Worm (Caenorhabditis elegans) whole organism, young adult: Measurements from ENCODE around the gene Y50D4B.1.
A peak's percentile ranks its signal among the peaks of the same experiment; 100 is the strongest.

Source experiments
- B0035.1 ChIP-seq: sonication (generic microtip); optimal IDR thresholded peaks from 2 replicates; lab custom pipeline; 2016; ENCODE audit warnings: missing genetic modification characterization, mild to moderate bottlenecking, missing compliant biosample characterization, missing genotype, missing genetic modification reagents
- B0261.1 ChIP-seq: sonication (generic microtip); optimal IDR thresholded peaks from 2 replicates; lab custom pipeline; 2016; ENCODE audit warnings: mild to moderate bottlenecking, missing genetic modification characterization, moderate library complexity, missing compliant biosample characterization
- C06A6.2 ChIP-seq: fragments of 200-800 bp; sonication (Bioruptor generic); conservative IDR thresholded peaks from 2 replicates; pipeline ENCODE4 v1.3.6; 2022; ENCODE audit warnings: missing genetic modification characterization, missing compliant biosample characterization
- D2030.7 ChIP-seq: fragments of 200-800 bp; sonication (Bioruptor generic); IDR thresholded peaks from 2 replicates; pipeline ENCODE4 v1.3.6; 2022; ENCODE audit warnings: missing genetic modification reagents, missing genetic modification characterization, missing compliant biosample characterization
- F33H1.4 ChIP-seq: fragments of 200-800 bp; sonication (Bioruptor generic); IDR thresholded peaks from 2 replicates; pipeline ENCODE4 v1.3.6; 2022; ENCODE audit warnings: missing genetic modification reagents, missing genetic modification characterization, missing compliant biosample characterization
- F39B2.1 ChIP-seq: fragments of 200-800 bp; sonication (Bioruptor generic); IDR thresholded peaks from 2 replicates; pipeline ENCODE4 v1.3.6; 2022; ENCODE audit warnings: missing genetic modification reagents, missing genetic modification characterization, missing compliant biosample characterization
- F55B11.4 ChIP-seq: sonication (generic microtip); optimal IDR thresholded peaks from 2 replicates; lab custom pipeline; 2016; ENCODE audit warnings: missing compliant biosample characterization, missing genetic modification characterization, borderline replicate concordance; ENCODE audit not compliant: insufficient read depth
- K11D2.4 ChIP-seq: fragments of 200-800 bp; sonication (Bioruptor generic); IDR thresholded peaks from 2 replicates; pipeline ENCODE4 v1.3.6; 2022; ENCODE audit warnings: missing genetic modification reagents, missing genetic modification characterization, missing compliant biosample characterization
- Y53F4B.3 ChIP-seq: fragments of 200-800 bp; sonication (Bioruptor generic); IDR thresholded peaks from 2 replicates; pipeline ENCODE4 v1.3.6; 2022; ENCODE audit warnings: missing genetic modification reagents, missing genetic modification characterization, missing compliant biosample characterization
- Y56A3A.18 ChIP-seq: fragments of 200-800 bp; sonication (Bioruptor generic); IDR thresholded peaks from 2 replicates; pipeline ENCODE4 v1.3.6; 2022; ENCODE audit warnings: missing genetic modification reagents, missing genetic modification characterization, missing compliant biosample characterization
- ama-1 ChIP-seq, 3 experiments: fragments of 150-350 bp in 1 of 3; sonication (generic microtip) in 2 of 3; optimal IDR thresholded peaks; 2 replicates each; lab custom pipeline; 2014 to 2018; ENCODE audit warnings: missing biosample characterization in 2 of 3, missing genetic modification characterization in 2 of 3, missing genetic modification reagents in 2 of 3
- attf-5 ChIP-seq: fragments of 200-800 bp; sonication (Bioruptor generic); optimal IDR thresholded peaks from 2 replicates; lab custom pipeline; 2018; ENCODE audit warnings: mild to moderate bottlenecking, missing genetic modification characterization, missing compliant biosample characterization
- bed-1 ChIP-seq: fragments of 200-800 bp; sonication (Bioruptor generic); IDR thresholded peaks from 2 replicates; pipeline ENCODE4 v1.3.6; 2022; ENCODE audit warnings: missing genetic modification reagents, missing genetic modification characterization, missing compliant biosample characterization
- ccch-3 ChIP-seq: fragments of 200-800 bp; sonication (Bioruptor generic); optimal IDR thresholded peaks from 2 replicates; lab custom pipeline; 2018; ENCODE audit warnings: mild to moderate bottlenecking, missing genetic modification characterization, missing compliant biosample characterization
- cebp-1 ChIP-seq, 2 experiments: fragments of 200-800 bp in 1 of 2; sonication (Bioruptor generic) in 1 of 2; sonication (generic microtip) in 1 of 2; IDR thresholded peaks in 1 of 2; optimal IDR thresholded peaks in 1 of 2; 2 replicates each; pipeline versions ENCODE4 v1.3.6 to Lab custom; 2017 to 2022; ENCODE audit warnings: missing compliant biosample characterization in 2 of 2, missing genetic modification characterization in 2 of 2, mild to moderate bottlenecking in 1 of 2, missing genetic modification reagents in 1 of 2, moderate library complexity in 1 of 2
- ceh-91 ChIP-seq: fragments of 200-800 bp; sonication (Bioruptor generic); IDR thresholded peaks from 2 replicates; pipeline ENCODE4 v1.3.6; 2022; ENCODE audit warnings: missing genetic modification reagents, missing genetic modification characterization, missing compliant biosample characterization
- dpff-1 ChIP-seq: sonication (generic microtip); optimal IDR thresholded peaks from 2 replicates; lab custom pipeline; 2017; ENCODE audit warnings: mild to moderate bottlenecking, missing genetic modification characterization, missing compliant biosample characterization
- dpl-1 ChIP-seq: fragments of 150-350 bp; optimal IDR thresholded peaks from 2 replicates; lab custom pipeline; 2014; ENCODE audit warnings: missing biosample characterization, missing genetic modification reagents, missing genetic modification characterization
- gei-17 ChIP-seq: fragments of 200-800 bp; sonication (Bioruptor generic); optimal IDR thresholded peaks from 2 replicates; lab custom pipeline; 2018; ENCODE audit warnings: mild to moderate bottlenecking, missing genetic modification characterization, missing compliant biosample characterization
- him-1 ChIP-seq: sonication (generic microtip); optimal IDR thresholded peaks from 2 replicates; lab custom pipeline; 2016; ENCODE audit warnings: missing genotype, missing genetic modification reagents, missing genetic modification characterization, missing compliant biosample characterization
- hmg-1.2 ChIP-seq: fragments of 200-800 bp; sonication (Bioruptor generic); IDR thresholded peaks from 2 replicates; pipeline ENCODE4 v1.3.6; 2022; ENCODE audit warnings: missing genetic modification reagents, missing genetic modification characterization, missing compliant biosample characterization
- hrde-1 ChIP-seq: sonication (generic microtip); optimal IDR thresholded peaks from 2 replicates; lab custom pipeline; 2016; ENCODE audit warnings: missing genetic modification characterization, mild to moderate bottlenecking, missing compliant biosample characterization, moderate library complexity, missing genotype, missing genetic modification reagents, borderline replicate concordance
- hsf-1 ChIP-seq: fragments of 200-800 bp; sonication (Bioruptor generic); IDR thresholded peaks from 2 replicates; pipeline ENCODE4 v1.3.6; 2022; ENCODE audit warnings: missing genetic modification reagents, missing genetic modification characterization, missing compliant biosample characterization
- let-607 ChIP-seq, 2 experiments: fragments of 200-800 bp in 1 of 2; sonication (Bioruptor generic) in 1 of 2; sonication (generic microtip) in 1 of 2; optimal IDR thresholded peaks; 2 replicates each; lab custom pipeline; 2016 to 2018; ENCODE audit warnings: mild to moderate bottlenecking in 2 of 2, missing compliant biosample characterization in 2 of 2, missing genetic modification characterization in 2 of 2, moderate library complexity in 2 of 2, missing genotype in 1 of 2
- lin-40 ChIP-seq: sonication (generic microtip); optimal IDR thresholded peaks from 2 replicates; lab custom pipeline; 2016; ENCODE audit warnings: missing genetic modification characterization, mild to moderate bottlenecking, missing compliant biosample characterization, missing genotype, missing genetic modification reagents
- lin-54 ChIP-seq: fragments of 200-800 bp; sonication (Bioruptor generic); optimal IDR thresholded peaks from 2 replicates; lab custom pipeline; 2018; ENCODE audit warnings: mild to moderate bottlenecking, missing genetic modification characterization, missing compliant biosample characterization
- lsy-27 ChIP-seq: sonication (generic microtip); optimal IDR thresholded peaks from 2 replicates; lab custom pipeline; 2017; ENCODE audit warnings: missing genetic modification characterization, mild to moderate bottlenecking, missing compliant biosample characterization, antibody characterized with exemption, missing genotype, borderline replicate concordance; ENCODE audit not compliant: insufficient read depth
- madf-6 ChIP-seq: fragments of 200-800 bp; sonication (Bioruptor generic); IDR thresholded peaks from 2 replicates; pipeline ENCODE4 v1.3.6; 2022; ENCODE audit warnings: missing genetic modification reagents, missing genetic modification characterization, missing compliant biosample characterization
- madf-8 ChIP-seq: fragments of 200-800 bp; sonication (Bioruptor generic); conservative IDR thresholded peaks from 2 replicates; pipeline ENCODE4 v1.3.6; 2022; ENCODE audit warnings: missing genetic modification reagents, missing genetic modification characterization, missing compliant biosample characterization
- mxl-1 ChIP-seq: sonication (generic microtip); optimal IDR thresholded peaks from 2 replicates; lab custom pipeline; 2016; ENCODE audit warnings: missing genetic modification characterization, missing compliant biosample characterization
- nhr-179 ChIP-seq: sonication (generic microtip); optimal IDR thresholded peaks from 2 replicates; lab custom pipeline; 2016; ENCODE audit warnings: mild to moderate bottlenecking, missing genetic modification characterization, missing compliant biosample characterization
- nhr-80 ChIP-seq: sonication (generic microtip); optimal IDR thresholded peaks from 2 replicates; lab custom pipeline; 2016; ENCODE audit warnings: missing genetic modification characterization, missing compliant biosample characterization
- nhr-90 ChIP-seq: sonication (generic microtip); optimal IDR thresholded peaks from 2 replicates; lab custom pipeline; 2016; ENCODE audit warnings: missing genotype, mild to moderate bottlenecking, missing genetic modification characterization, missing compliant biosample characterization
- pha-4 ChIP-seq: fragments of 150-350 bp; sonication (generic microtip); optimal IDR thresholded peaks from 2 replicates; lab custom pipeline; 2014; ENCODE audit warnings: missing biosample characterization, missing genetic modification reagents, missing genetic modification characterization
- rcor-1 ChIP-seq: fragments of 200-800 bp; sonication (Bioruptor generic); IDR thresholded peaks from 2 replicates; pipeline ENCODE4 v1.3.6; 2022; ENCODE audit warnings: missing genetic modification reagents, missing genetic modification characterization, missing compliant biosample characterization
- rpc-1 ChIP-seq, 2 experiments: fragments of 150-350 bp in 1 of 2; sonication (generic microtip) in 1 of 2; optimal IDR thresholded peaks; 2 replicates each; lab custom pipeline; 2014 to 2018; ENCODE audit warnings: missing biosample characterization in 1 of 2, missing genetic modification characterization in 1 of 2, missing genetic modification reagents in 1 of 2, missing genotype in 1 of 2
- sdz-38 ChIP-seq: sonication (generic microtip); optimal IDR thresholded peaks from 2 replicates; lab custom pipeline; 2016; ENCODE audit warnings: missing genotype, missing genetic modification characterization, missing compliant biosample characterization
- snpc-1.1 ChIP-seq: sonication (generic microtip); optimal IDR thresholded peaks from 2 replicates; lab custom pipeline; 2017; ENCODE audit warnings: missing genetic modification characterization, mild to moderate bottlenecking, missing compliant biosample characterization, antibody characterized with exemption, moderate library complexity, missing genotype, missing genetic modification reagents; ENCODE audit not compliant: insufficient read depth
- somi-1 ChIP-seq: fragments of 200-800 bp; sonication (Bioruptor generic); optimal IDR thresholded peaks from 2 replicates; lab custom pipeline; 2018; ENCODE audit warnings: mild to moderate bottlenecking, missing genetic modification characterization, missing compliant biosample characterization
- sptf-2 ChIP-seq: fragments of 200-800 bp; sonication (Bioruptor generic); optimal IDR thresholded peaks from 2 replicates; lab custom pipeline; 2018; ENCODE audit warnings: mild to moderate bottlenecking, missing genetic modification characterization, missing compliant biosample characterization
- tbp1 ChIP-seq: fragments of 200-800 bp; sonication (Bioruptor generic); optimal IDR thresholded peaks from 2 replicates; lab custom pipeline; 2018; ENCODE audit warnings: mild to moderate bottlenecking, missing genetic modification characterization, missing compliant biosample characterization
- zfh-2 ChIP-seq: fragments of 200-800 bp; sonication (Bioruptor generic); conservative IDR thresholded peaks from 2 replicates; pipeline ENCODE4 v1.3.6; 2022; ENCODE audit warnings: missing genetic modification reagents, missing genetic modification characterization, missing compliant biosample characterization
- ztf-3 ChIP-seq: fragments of 200-800 bp; sonication (Bioruptor generic); optimal IDR thresholded peaks from 2 replicates; lab custom pipeline; 2018; ENCODE audit warnings: mild to moderate bottlenecking, missing genetic modification characterization, missing compliant biosample characterization

Gene Y50D4B.1

ce11 chrV:1158247-1158646, 45.5 kb downstream of the Y50D4B.1 start (continued):
- TF ChIP-seq F55B11.4 (tag; lab: Kevin White, UChicago) (no peak), Y56A3A.18 (no peak), ama-1 (optimal IDR thresholded peaks at IDR 0.05; lab: Kevin White, UChicago) (peak; percentile 55), ama-1 (GFP tag; optimal IDR thresholded peaks at IDR 0.05; lab: Kevin White, UChicago) (no peak), him-1 (tag; lab: Kevin White, UChicago) (no peak), bed-1 (GFP tag; lab: Robert Waterston, UW) (no peak), rcor-1 (GFP tag; lab: Robert Waterston, UW) (no peak), hmg-1.2 (GFP tag; lab: Robert Waterston, UW) (peak; percentile 30; the same call in 1 of the 2 replicates), let-607 (tag; optimal IDR thresholded peaks at IDR 0.05; lab: Kevin White, UChicago) (no peak), D2030.7 (GFP tag; lab: Robert Waterston, UW) (peak; percentile 37; the same call in 1 of the 2 replicates), ccch-3 (GFP tag; lab: Kevin White, UChicago) (no peak), somi-1 (GFP tag; lab: Kevin White, UChicago) (no peak), Y53F4B.3 (0 out of 2 replicates have a peak, but pooled peaks have one; percentile 8), ztf-3 (GFP tag; lab: Kevin White, UChicago) (no peak), F33H1.4 (GFP tag; lab: Robert Waterston, UW) (no peak), snpc-1.1 (no peak), madf-8 (GFP tag; lab: Robert Waterston, UW) (no peak), zfh-2 (no peak), sdz-38 (tag; lab: Kevin White, UChicago) (no peak), nhr-80 (tag; lab: Kevin White, UChicago) (no peak), lin-40 (tag; lab: Kevin White, UChicago) (peak; percentile 15), dpl-1 (GFP tag; lab: Kevin White, UChicago) (no peak), mxl-1 (no peak), ceh-91 (GFP tag; lab: Robert Waterston, UW) (peak; percentile 57; the same call in 1 of the 2 replicates), nhr-90 (tag; lab: Kevin White, UChicago) (no peak), B0261.1 (tag; lab: Kevin White, UChicago) (no peak), C06A6.2 (GFP tag; lab: Robert Waterston, UW) (no peak), K11D2.4 (GFP tag; lab: Robert Waterston, UW) (0 out of 2 replicates have a peak, but pooled peaks have one; percentile 52), dpff-1 (peak; percentile 5), tbp1 (GFP tag; lab: Kevin White, UChicago) (no peak), nhr-179 (tag; lab: Kevin White, UChicago) (no peak), hrde-1 (tag; lab: Kevin White, UChicago) (no peak), madf-6 (GFP tag; lab: Robert Waterston, UW) (no peak; the same call in none of the 2 replicates), cebp-1 (GFP tag; IDR thresholded peaks at IDR 0.05; lab: Robert Waterston, UW) (peak; percentile 31), cebp-1 (tag; optimal IDR thresholded peaks at IDR 0.05; lab: Kevin White, UChicago) (peak; percentile 61), lin-54 (GFP tag; lab: Kevin White, UChicago) (no peak), attf-5 (no peak)

- no peak for TF ChIP-seq rpc-1 (optimal IDR thresholded peaks at IDR 0.05; lab: Kevin White, UChicago)
- TF ChIP-seq rpc-1 (tag; optimal IDR thresholded peaks at IDR 0.05; lab: Kevin White, UChicago): no peak
- no peak for TF ChIP-seq lsy-27 (tag; lab: Kevin White, UChicago)
- no peak for TF ChIP-seq ztf-3 (GFP tag; lab: Kevin White, UChicago)
- no peak for TF ChIP-seq B0035.1 (tag; lab: Kevin White, UChicago)
- no peak for TF ChIP-seq pha-4 (tag; lab: Kevin White, UChicago)
- no peak for TF ChIP-seq hsf-1
- no peak for TF ChIP-seq sptf-2 (GFP tag; lab: Kevin White, UChicago)
- TF ChIP-seq F39B2.1 (GFP tag; lab: Robert Waterston, UW): no peak
- no peak for TF ChIP-seq gei-17 (GFP tag; lab: Kevin White, UChicago)
Observed at ce11 chrV:1160716-1161115, 48.0 kb downstream of the Y50D4B.1 start.
